Worm (Caenorhabditis elegans): Measurements from ENCODE around the gene R11H6.2.
A peak's percentile ranks its signal among the peaks of the same experiment; 100 is the strongest.

ce11 chrV:14645817-14646789 lies 48.3 kb downstream of the R11H6.2 start, which contains the start of the genes rfc-1 and pmp-3:
- no peak for TF ChIP-seq flh-1 (GFP tag; optimal IDR thresholded peaks at IDR 0.05)
- no peak for TF ChIP-seq ces-1 (GFP tag; optimal IDR thresholded peaks at IDR 0.05)
- TF ChIP-seq nhr-12 (tag; optimal IDR thresholded peaks at IDR 0.05): no peak
- TF ChIP-seq pha-4 (tag; optimal IDR thresholded peaks at IDR 0.05): no peak
- TF ChIP-seq zip-8 (tag; optimal IDR thresholded peaks at IDR 0.05): no peak
- peak; percentile 52 for TF ChIP-seq blmp-1 (tag; optimal IDR thresholded peaks at IDR 0.05)
- TF ChIP-seq mep-1 (tag; optimal IDR thresholded peaks at IDR 0.05): no peak
- no peak for TF ChIP-seq nhr-237 (tag; optimal IDR thresholded peaks at IDR 0.05)
